Fruit fly (Drosophila melanogaster): ENCODE measurements around the gene CG5653.

CG5653 gene

DNA sequence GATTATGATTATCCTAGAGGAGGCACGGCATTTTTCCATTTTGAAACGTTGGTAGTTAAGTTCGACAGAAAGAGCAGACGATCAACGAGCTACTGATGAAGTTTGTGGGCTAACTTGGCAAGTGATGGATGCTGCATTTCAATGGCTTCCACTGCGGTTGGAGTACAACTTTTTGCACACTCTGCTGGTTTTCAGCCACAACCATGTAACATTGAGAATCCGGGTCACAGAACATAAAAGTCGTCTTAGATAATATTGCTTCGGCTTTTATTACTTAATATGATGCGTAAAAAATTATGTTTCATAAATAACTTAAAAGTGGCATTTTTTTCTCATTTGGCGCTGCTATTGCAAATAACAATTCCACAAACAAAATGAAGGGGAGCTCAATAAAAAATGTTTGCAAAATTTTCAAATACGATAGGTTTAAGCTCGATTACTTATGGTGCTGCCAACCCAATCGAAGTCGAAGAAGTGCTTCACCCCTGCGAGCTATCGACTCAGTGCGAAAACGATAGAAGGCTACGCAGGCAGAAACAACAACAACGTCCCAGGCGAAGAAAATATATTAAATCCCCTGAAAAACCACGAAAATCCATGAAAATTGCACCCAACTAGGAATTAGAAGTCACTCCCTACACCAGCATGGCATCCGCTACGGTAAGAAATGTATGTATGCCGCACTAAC, at the start of gene CG5653, which contains the start of gene CG5021:
TSS of gene CG5653 (minus strand) at position 51 of the 688 bp plus-strand sequence.
TSS of gene CG5021 (plus strand) at position 506 of the 688 bp plus-strand sequence.
- TF ChIP-seq CG4318 (GFP tag; optimal IDR thresholded peaks at IDR 0.05) (no peak), spab (GFP tag; optimal IDR thresholded peaks at IDR 0.05) (no peak), CG15336 (GFP tag; IDR thresholded peaks at IDR 0.05) (no peak), CG31627 (GFP tag; optimal IDR thresholded peaks at IDR 0.05) (no peak), Sox15 (GFP tag; optimal IDR thresholded peaks at IDR 0.05) (no peak), CG11294 (GFP tag; IDR thresholded peaks at IDR 0.05) (no peak), CG9139 (GFP tag; optimal IDR thresholded peaks at IDR 0.05) (no peak), OdsH (GFP tag; optimal IDR thresholded peaks at IDR 0.05) (no peak), lz (GFP tag; optimal IDR thresholded peaks at IDR 0.05) (no peak)

DNA sequence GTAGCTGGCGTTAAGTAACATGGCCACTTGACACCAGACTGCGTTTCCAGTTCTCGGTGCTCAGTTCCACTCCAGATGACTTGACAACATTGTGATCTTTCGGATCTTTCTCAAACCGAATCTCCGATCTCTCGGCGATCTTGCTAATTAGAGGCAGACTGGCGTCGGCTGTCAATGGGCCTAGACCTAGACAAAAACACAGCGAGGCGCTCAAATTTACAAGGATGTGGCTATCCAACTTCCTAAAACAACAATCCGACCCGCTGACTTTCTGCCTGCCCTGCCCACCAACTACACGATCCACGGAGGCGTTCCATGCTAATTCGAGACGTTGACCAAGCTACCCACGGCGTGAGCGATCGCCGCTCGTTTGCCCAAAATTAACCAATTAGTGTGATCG, 47.6 kb upstream of the CG5653 start:
- TF ChIP-seq dsx (GFP tag; optimal IDR thresholded peaks at IDR 0.05; ENCODE audit: poor library complexity, severe bottlenecking) (no peak), CG16779 (tag; optimal IDR thresholded peaks at IDR 0.05) (no peak), CG8319 (GFP tag; optimal IDR thresholded peaks at IDR 0.05) (no peak)

DNA sequence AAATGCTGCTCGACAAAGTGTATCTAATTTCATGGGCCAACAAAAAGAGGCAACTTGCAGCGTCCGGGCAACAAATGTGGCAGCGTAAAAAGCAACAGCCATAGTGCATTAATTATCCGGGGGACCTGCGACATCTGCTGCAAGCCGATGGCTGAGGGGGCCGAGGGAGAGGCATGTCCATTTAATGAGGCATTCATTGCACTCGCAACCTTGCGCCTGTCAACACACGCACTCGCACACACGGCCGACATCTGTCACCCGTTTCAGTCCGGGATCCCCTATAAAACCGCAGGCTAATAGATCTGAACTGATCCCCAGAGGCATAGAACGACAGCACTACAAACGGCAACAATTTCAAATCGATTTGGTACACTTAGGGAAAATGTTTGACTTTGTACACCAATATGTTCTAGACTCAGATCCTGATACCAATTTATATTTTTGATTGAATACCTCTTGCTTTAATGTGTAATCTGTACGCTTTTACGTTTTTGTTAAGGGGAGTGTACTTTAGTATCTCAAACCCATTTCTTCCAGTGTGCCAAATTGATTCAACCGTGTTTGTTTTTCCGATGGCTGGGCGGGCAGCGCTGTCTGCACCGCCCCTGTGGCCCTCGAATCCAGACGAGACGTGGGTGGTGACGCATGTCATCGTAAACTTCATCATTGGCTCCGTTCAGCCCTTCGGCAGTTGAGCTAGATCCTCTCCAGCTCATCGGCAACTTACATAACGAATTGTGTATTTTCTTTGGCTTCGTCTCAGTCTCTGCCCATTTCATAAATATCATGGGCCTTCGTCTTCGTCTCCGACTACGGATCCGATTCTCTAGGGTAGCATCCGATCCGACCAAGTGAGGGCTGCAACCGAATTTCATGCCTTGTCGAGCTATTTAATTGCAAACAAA, 45.6 kb upstream of the CG5653 start:
- no peak for TF ChIP-seq pdm3 (GFP tag; optimal IDR thresholded peaks at IDR 0.05)
- TF ChIP-seq Eip93F (GFP tag; optimal IDR thresholded peaks at IDR 0.05): no peak
- no peak for TF ChIP-seq ss (GFP tag; optimal IDR thresholded peaks at IDR 0.05)
- TF ChIP-seq Smox (GFP tag; optimal IDR thresholded peaks at IDR 0.05): no peak
- TF ChIP-seq dac (GFP tag; optimal IDR thresholded peaks at IDR 0.05): no peak
- TF ChIP-seq svp (GFP tag): peak; percentile 48
- TF ChIP-seq Hr38 (GFP tag; optimal IDR thresholded peaks at IDR 0.05): no peak
- TF ChIP-seq vri (GFP tag; optimal IDR thresholded peaks at IDR 0.05): no peak
- no peak for TF ChIP-seq Blimp-1 (GFP tag; optimal IDR thresholded peaks at IDR 0.05)
- TF ChIP-seq lz (GFP tag; optimal IDR thresholded peaks at IDR 0.05): no peak
- no peak for TF ChIP-seq Met (GFP tag; optimal IDR thresholded peaks at IDR 0.05)
- TF ChIP-seq OdsH (GFP tag; optimal IDR thresholded peaks at IDR 0.05): no peak
- TF ChIP-seq CG4318 (GFP tag; optimal IDR thresholded peaks at IDR 0.05): no peak
- TF ChIP-seq spab (GFP tag; optimal IDR thresholded peaks at IDR 0.05): peak; percentile 22
- no peak for TF ChIP-seq CG16779 (tag; optimal IDR thresholded peaks at IDR 0.05)
- TF ChIP-seq CG7368 (GFP tag; optimal IDR thresholded peaks at IDR 0.05): no peak
- TF ChIP-seq fd59A (GFP tag; optimal IDR thresholded peaks at IDR 0.05): no peak
- no peak for TF ChIP-seq salr (GFP tag; optimal IDR thresholded peaks at IDR 0.05)
- no peak for TF ChIP-seq net (GFP tag; optimal IDR thresholded peaks at IDR 0.05)
- TF ChIP-seq fd85E (GFP tag; optimal IDR thresholded peaks at IDR 0.05): no peak
- peak; percentile 12 for TF ChIP-seq dsx (GFP tag; optimal IDR thresholded peaks at IDR 0.05; ENCODE audit: poor library complexity, severe bottlenecking)
- peak; percentile 6 for TF ChIP-seq Ets96B (tag; optimal IDR thresholded peaks at IDR 0.05)
- no peak for TF ChIP-seq topi (GFP tag; optimal IDR thresholded peaks at IDR 0.05)
- TF ChIP-seq CG8119 (GFP tag; IDR thresholded peaks at IDR 0.05): no peak
- TF ChIP-seq CG6792 (GFP tag; optimal IDR thresholded peaks at IDR 0.05): no peak
- no peak for TF ChIP-seq CG6808 (GFP tag; optimal IDR thresholded peaks at IDR 0.05)
- TF ChIP-seq CG6163 (GFP tag; IDR thresholded peaks at IDR 0.05): peak; percentile 61
- TF ChIP-seq CG10631 (GFP tag; optimal IDR thresholded peaks at IDR 0.05): no peak
- TF ChIP-seq Sox15 (GFP tag; optimal IDR thresholded peaks at IDR 0.05): no peak
- no peak for TF ChIP-seq CG15336 (GFP tag; IDR thresholded peaks at IDR 0.05)
- TF ChIP-seq Sox102F (GFP tag; optimal IDR thresholded peaks at IDR 0.05): no peak
- TF ChIP-seq CG6276 (GFP tag; optimal IDR thresholded peaks at IDR 0.05): no peak
- TF ChIP-seq Gug (GFP tag; IDR thresholded peaks at IDR 0.05): no peak
- TF ChIP-seq Eip78C (GFP tag): no peak
- no peak for TF ChIP-seq CG11902 (GFP tag; optimal IDR thresholded peaks at IDR 0.05)
- no peak for TF ChIP-seq CG3032 (tag; optimal IDR thresholded peaks at IDR 0.05)
- TF ChIP-seq CG8319 (GFP tag; optimal IDR thresholded peaks at IDR 0.05): no peak
- peak; percentile 0 for TF ChIP-seq fkh (GFP tag; optimal IDR thresholded peaks at IDR 0.05)
- peak; percentile 16 for TF ChIP-seq Eip75B (GFP tag; optimal IDR thresholded peaks at IDR 0.05)
- peak; percentile 21 for TF ChIP-seq CG3919 (GFP tag; optimal IDR thresholded peaks at IDR 0.05)

All from whole organism, prepupa.